Worm (Caenorhabditis elegans) whole organism, L1 larva: ENCODE data around the gene R04F11.2.

Experiments
- aly-2 ChIP-seq: fragments of 150-350 bp; optimal IDR thresholded peaks from 2 replicates; lab custom pipeline; 2014; ENCODE audit warnings: missing biosample characterization, missing genetic modification characterization
- ama-1 ChIP-seq: fragments of 150-350 bp; optimal IDR thresholded peaks from 2 replicates; lab custom pipeline; 2014
- ceh-82 ChIP-seq, 3 experiments: fragments of 150-350 bp in 1 of 3; sonication (generic microtip) in 2 of 3; optimal IDR thresholded peaks; 2 replicates each; lab custom pipeline; 2014 to 2017; ENCODE audit warnings: missing biosample characterization in 3 of 3, missing genetic modification characterization in 3 of 3
- dpl-1 ChIP-seq, 3 experiments: fragments of 150-350 bp in 2 of 3; sonication (generic microtip) in 1 of 3; optimal IDR thresholded peaks; 2 replicates each; lab custom pipeline; 2014 to 2017; ENCODE audit warnings: missing biosample characterization in 3 of 3, missing genetic modification characterization in 3 of 3, missing genetic modification reagents in 3 of 3
- efl-3 ChIP-seq: fragments of 200-800 bp; sonication (Bioruptor generic); optimal IDR thresholded peaks from 2 replicates; lab custom pipeline; 2018; ENCODE audit warnings: mild to moderate bottlenecking, missing genetic modification characterization, missing compliant biosample characterization
- hlh-17 ChIP-seq: fragments of 200-800 bp; sonication (Bioruptor generic); optimal IDR thresholded peaks from 2 replicates; lab custom pipeline; 2018; ENCODE audit warnings: missing genetic modification characterization, mild to moderate bottlenecking, missing compliant biosample characterization, moderate library complexity, borderline replicate concordance
- hpl-2 ChIP-seq: fragments of 150-350 bp; optimal IDR thresholded peaks from 2 replicates; lab custom pipeline; 2014; ENCODE audit warnings: missing biosample characterization, missing genetic modification reagents, missing genetic modification characterization
- nhr-237 ChIP-seq: fragments of 150-350 bp; optimal IDR thresholded peaks from 2 replicates; lab custom pipeline; 2014; ENCODE audit warnings: missing biosample characterization, missing genetic modification characterization
- nhr-76 ChIP-seq: sonication (generic microtip); optimal IDR thresholded peaks from 2 replicates; lab custom pipeline; 2017; ENCODE audit warnings: missing biosample characterization, missing genetic modification characterization
- nhr-77 ChIP-seq: fragments of 150-350 bp; optimal IDR thresholded peaks from 2 replicates; lab custom pipeline; 2014; ENCODE audit warnings: missing biosample characterization, missing genetic modification characterization
- unc-130 ChIP-seq: fragments of 150-350 bp; optimal IDR thresholded peaks from 2 replicates; lab custom pipeline; 2017; ENCODE audit warnings: missing biosample characterization, missing genetic modification characterization, inconsistent platforms
- zip-4 ChIP-seq: fragments of 200-800 bp; sonication (Bioruptor generic); optimal IDR thresholded peaks from 2 replicates; lab custom pipeline; 2018; ENCODE audit warnings: mild to moderate bottlenecking, missing genetic modification characterization, moderate library complexity, missing compliant biosample characterization

ce11 chrV:12316076-12316475, 2.1 kb upstream of the R04F11.2 start:
- TF ChIP-seq dpl-1 (GFP tag; optimal IDR thresholded peaks at IDR 0.05; lab: Kevin White, UChicago) = no peak
- no peak for TF ChIP-seq hlh-17 (GFP tag; lab: Kevin White, UChicago)
- TF ChIP-seq ceh-82 (tag; optimal IDR thresholded peaks at IDR 0.05; lab: Kevin White, UChicago) = no peak
- TF ChIP-seq ama-1 (lab: Kevin White, UChicago) = no peak
- TF ChIP-seq aly-2 (tag; lab: Kevin White, UChicago) = no peak
- no peak for TF ChIP-seq nhr-77
- TF ChIP-seq nhr-237 = no peak
- no peak for TF ChIP-seq unc-130 (tag; lab: Kevin White, UChicago)
- no peak for TF ChIP-seq efl-3 (GFP tag; lab: Kevin White, UChicago)
- no peak for TF ChIP-seq hpl-2 (GFP tag; lab: Kevin White, UChicago)
- no peak for TF ChIP-seq nhr-76 (tag; lab: Kevin White, UChicago)
- no peak for TF ChIP-seq zip-4 (GFP tag; lab: Kevin White, UChicago)
